Worm (Caenorhabditis elegans): ENCODE measurements around the gene col-36.

ce11 chrII:7217047-7217446 is 48.4 kb upstream of the col-36 start, which contains the start of gene E04F6.10:
- TF ChIP-seq unc-39 (tag; optimal IDR thresholded peaks at IDR 0.05) (no peak), pha-4 (GFP tag; IDR thresholded peaks at IDR 0.05) (no peak), pha-4 (tag; optimal IDR thresholded peaks at IDR 0.05) (no peak), T20F7.1 (GFP tag; optimal IDR thresholded peaks at IDR 0.05) (no peak)
